2 fruit fly cellular contexts compared by ENCODE assay signal in the genomic region with DNA sequence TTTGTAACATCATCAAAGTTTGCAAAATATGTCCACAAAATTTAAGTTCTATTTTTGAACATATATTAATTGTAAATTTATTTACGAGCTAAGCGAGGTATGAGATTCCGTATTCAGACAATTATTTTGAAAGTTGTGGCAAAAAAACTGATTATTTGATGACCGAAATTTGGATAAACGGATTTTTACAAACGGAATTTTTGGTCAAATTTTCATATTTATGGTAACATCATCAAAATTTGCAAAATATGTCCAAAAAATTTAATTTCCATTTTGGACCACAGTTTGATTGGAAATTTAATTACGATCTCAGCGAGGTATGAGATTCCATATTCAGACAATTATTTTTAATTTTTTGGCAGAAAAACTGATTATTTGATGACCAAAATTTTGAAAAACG.
A peak's percentile ranks its signal among the peaks of the same experiment; 100 is the strongest.
TF ChIP-seq lines count a peak whose summit lies in the region.
"Not testable (repeated sequence)": the region's sequence is repeated elsewhere in the genome, so short reads cannot be mapped to it uniquely, and the experiment has no call there.

No protein-coding gene starts in this region.

- not testable (repeated sequence) for TF ChIP-seq CTCF in whole organism, embryonic (GFP tag; optimal IDR thresholded peaks at IDR 0.05; lab: Kevin White, UChicago)

TF ChIP-seq in whole organism, embryonic, 481 proteins besides CTCF, POLR2A, EP300 and RAD21:
- TF ChIP-seq CG8290 (GFP tag; optimal IDR thresholded peaks at IDR 0.05; lab: Kevin White, UChicago), result peak; percentile 23
- TF ChIP-seq CG8290 (tag; optimal IDR thresholded peaks at IDR 0.05; lab: Kevin White, UChicago), result peak in 1 of 2 experiments; percentile 71

TF ChIP-seq in whole organism, wandering third instar larva, 38 proteins besides CTCF, POLR2A, EP300 and RAD21:
- TF ChIP-seq Dfd (GFP tag; optimal IDR thresholded peaks at IDR 0.05; lab: Kevin White, UChicago), result peak; percentile 53
